Worm (Caenorhabditis elegans) whole organism, late embryonic: ENCODE data around the gene ZC317.6.
"Not testable (repeated sequence)": the region's sequence is repeated elsewhere in the genome, so short reads cannot be mapped to it uniquely, and the experiment has no call there.

Source experiments
- C38D4.7 ChIP-seq: fragments of 200-800 bp; sonication (Bioruptor generic); optimal IDR thresholded peaks from 2 replicates; lab custom pipeline; 2018; ENCODE audit warnings: mild to moderate bottlenecking, missing genetic modification characterization, moderate library complexity, missing compliant biosample characterization
- K02D7.2 ChIP-seq: sonication (generic microtip); optimal IDR thresholded peaks from 2 replicates; lab custom pipeline; 2017; ENCODE audit warnings: mild to moderate bottlenecking, missing genetic modification characterization, missing compliant biosample characterization
- K09A11.1 ChIP-seq: sonication (generic microtip); optimal IDR thresholded peaks from 2 replicates; lab custom pipeline; 2017; ENCODE audit warnings: antibody characterized with exemption, mild to moderate bottlenecking, missing genetic modification characterization, missing compliant biosample characterization; ENCODE audit not compliant: insufficient read depth
- Y22D7AL.16 ChIP-seq: sonication (generic microtip); optimal IDR thresholded peaks from 2 replicates; lab custom pipeline; 2016; ENCODE audit warnings: missing genetic modification characterization, missing compliant biosample characterization
- ahr-1 ChIP-seq: sonication (generic microtip); optimal IDR thresholded peaks from 2 replicates; lab custom pipeline; 2016; ENCODE audit warnings: missing genetic modification characterization, missing compliant biosample characterization
- ama-1 ChIP-seq: fragments of 150-350 bp; optimal IDR thresholded peaks from 2 replicates; lab custom pipeline; 2014
- ceh-22 ChIP-seq: sonication (generic microtip); optimal IDR thresholded peaks from 2 replicates; lab custom pipeline; 2017; ENCODE audit warnings: missing biosample characterization, missing genetic modification characterization
- ceh-24 ChIP-seq: sonication (generic microtip); optimal IDR thresholded peaks from 2 replicates; lab custom pipeline; 2016; ENCODE audit warnings: mild to moderate bottlenecking, missing genetic modification characterization, missing compliant biosample characterization
- ceh-31 ChIP-seq: sonication (generic microtip); optimal IDR thresholded peaks from 2 replicates; lab custom pipeline; 2016; ENCODE audit warnings: missing genetic modification characterization, missing compliant biosample characterization
- ceh-45 ChIP-seq: fragments of 200-800 bp; sonication (Bioruptor generic); IDR thresholded peaks from 2 replicates; pipeline ENCODE4 v1.3.6; 2022; ENCODE audit warnings: missing genetic modification reagents, missing genetic modification characterization, missing compliant biosample characterization
- ceh-48 ChIP-seq: sonication (generic microtip); optimal IDR thresholded peaks from 2 replicates; lab custom pipeline; 2016; ENCODE audit warnings: missing genetic modification characterization, inconsistent platforms, missing compliant biosample characterization
- ceh-9 ChIP-seq: sonication (generic microtip); optimal IDR thresholded peaks from 2 replicates; lab custom pipeline; 2016; ENCODE audit warnings: mild to moderate bottlenecking, missing genetic modification characterization, inconsistent platforms, missing compliant biosample characterization
- elt-2 ChIP-seq: sonication (generic microtip); optimal IDR thresholded peaks from 2 replicates; lab custom pipeline; 2016; ENCODE audit warnings: missing genetic modification reagents, missing genetic modification characterization, missing compliant biosample characterization
- elt-4 ChIP-seq: sonication (generic microtip); optimal IDR thresholded peaks from 2 replicates; lab custom pipeline; 2016; ENCODE audit warnings: missing genetic modification characterization, missing compliant biosample characterization
- ets-4 ChIP-seq: sonication (generic microtip); optimal IDR thresholded peaks from 2 replicates; lab custom pipeline; 2016; ENCODE audit warnings: missing genetic modification characterization, missing compliant biosample characterization
- eyg-1 ChIP-seq: sonication (generic microtip); optimal IDR thresholded peaks from 2 replicates; lab custom pipeline; 2016; ENCODE audit warnings: missing genotype, missing genetic modification characterization, missing compliant biosample characterization
- fkh-10 ChIP-seq: fragments of 150-350 bp; optimal IDR thresholded peaks from 2 replicates; lab custom pipeline; 2014; ENCODE audit warnings: missing biosample characterization, missing genetic modification reagents, missing genetic modification characterization
- fkh-6 ChIP-seq: sonication (generic microtip); optimal IDR thresholded peaks from 2 replicates; lab custom pipeline; 2016; ENCODE audit warnings: missing genetic modification characterization, missing compliant biosample characterization
- gmeb-2 ChIP-seq: sonication (generic microtip); optimal IDR thresholded peaks from 2 replicates; lab custom pipeline; 2016; ENCODE audit warnings: missing genetic modification characterization, inconsistent platforms, missing compliant biosample characterization
- hlh-13 ChIP-seq: fragments of 200-800 bp; sonication (Bioruptor generic); optimal IDR thresholded peaks from 2 replicates; lab custom pipeline; 2018; ENCODE audit warnings: mild to moderate bottlenecking, missing genetic modification characterization, missing compliant biosample characterization
- hlh-15 ChIP-seq: sonication (generic microtip); optimal IDR thresholded peaks from 2 replicates; lab custom pipeline; 2016; ENCODE audit warnings: missing genetic modification characterization, missing compliant biosample characterization
- hlh-8 ChIP-seq: sonication (generic microtip); optimal IDR thresholded peaks from 2 replicates; lab custom pipeline; 2016; ENCODE audit warnings: missing genotype, missing genetic modification characterization, missing compliant biosample characterization
- lim-6 ChIP-seq: sonication (generic microtip); optimal IDR thresholded peaks from 2 replicates; lab custom pipeline; 2016; ENCODE audit warnings: missing genetic modification characterization, missing compliant biosample characterization
- mec-3 ChIP-seq: sonication (generic microtip); optimal IDR thresholded peaks from 2 replicates; lab custom pipeline; 2016; ENCODE audit warnings: borderline replicate concordance, missing genetic modification characterization, missing compliant biosample characterization
- nhr-11 ChIP-seq: fragments of 150-350 bp; optimal IDR thresholded peaks from 2 replicates; lab custom pipeline; 2014; ENCODE audit warnings: missing biosample characterization, missing genetic modification characterization
- nhr-232 ChIP-seq: sonication (generic microtip); optimal IDR thresholded peaks from 2 replicates; lab custom pipeline; 2016; ENCODE audit warnings: missing genetic modification characterization, missing compliant biosample characterization
- pag-3 ChIP-seq: sonication (generic microtip); optimal IDR thresholded peaks from 2 replicates; lab custom pipeline; 2016; ENCODE audit warnings: missing compliant biosample characterization, missing genetic modification characterization, borderline replicate concordance
- pax-1 ChIP-seq: fragments of 150-350 bp; optimal IDR thresholded peaks from 2 replicates; lab custom pipeline; 2014; ENCODE audit warnings: missing biosample characterization, missing genetic modification characterization
- pros-1 ChIP-seq: fragments of 150-350 bp; optimal IDR thresholded peaks from 2 replicates; lab custom pipeline; 2014; ENCODE audit warnings: missing biosample characterization, missing genetic modification reagents, missing genetic modification characterization
- ref-2 ChIP-seq: sonication (generic microtip); optimal IDR thresholded peaks from 2 replicates; lab custom pipeline; 2016; ENCODE audit warnings: missing genetic modification characterization, missing compliant biosample characterization
- rnt-1 ChIP-seq: sonication (generic microtip); optimal IDR thresholded peaks from 2 replicates; lab custom pipeline; 2016; ENCODE audit warnings: missing genetic modification characterization, missing compliant biosample characterization
- sdc-2 ChIP-seq: sonication (generic microtip); optimal IDR thresholded peaks from 2 replicates; lab custom pipeline; 2016; ENCODE audit warnings: missing genotype, missing genetic modification characterization, missing compliant biosample characterization
- syd-9 ChIP-seq: sonication (generic microtip); optimal IDR thresholded peaks from 2 replicates; lab custom pipeline; 2016; ENCODE audit warnings: mild to moderate bottlenecking, missing genetic modification characterization, moderate library complexity, missing compliant biosample characterization
- unc-3 ChIP-seq, 2 experiments: fragments of 200-800 bp in 1 of 2; sonication (Bioruptor generic) in 1 of 2; sonication (generic microtip) in 1 of 2; conservative IDR thresholded peaks in 1 of 2; optimal IDR thresholded peaks in 1 of 2; 2 replicates each; pipeline versions ENCODE4 v1.3.6 to Lab custom; 2016 to 2022; ENCODE audit warnings: missing compliant biosample characterization in 2 of 2, missing genetic modification characterization in 2 of 2, missing genetic modification reagents in 1 of 2
- unc-42 ChIP-seq: sonication (generic microtip); optimal IDR thresholded peaks from 2 replicates; lab custom pipeline; 2016; ENCODE audit warnings: missing genotype, missing genetic modification characterization, missing compliant biosample characterization
- unc-55 ChIP-seq: sonication (generic microtip); optimal IDR thresholded peaks from 2 replicates; lab custom pipeline; 2017; ENCODE audit warnings: missing biosample characterization, missing genetic modification reagents, missing genetic modification characterization
- unc-86 ChIP-seq: sonication (generic microtip); optimal IDR thresholded peaks from 2 replicates; lab custom pipeline; 2016; ENCODE audit warnings: missing genetic modification characterization, missing compliant biosample characterization
- zip-5 ChIP-seq: sonication (generic microtip); optimal IDR thresholded peaks from 2 replicates; lab custom pipeline; 2016; ENCODE audit warnings: missing genetic modification characterization, missing compliant biosample characterization

Gene ZC317.6

DNA sequence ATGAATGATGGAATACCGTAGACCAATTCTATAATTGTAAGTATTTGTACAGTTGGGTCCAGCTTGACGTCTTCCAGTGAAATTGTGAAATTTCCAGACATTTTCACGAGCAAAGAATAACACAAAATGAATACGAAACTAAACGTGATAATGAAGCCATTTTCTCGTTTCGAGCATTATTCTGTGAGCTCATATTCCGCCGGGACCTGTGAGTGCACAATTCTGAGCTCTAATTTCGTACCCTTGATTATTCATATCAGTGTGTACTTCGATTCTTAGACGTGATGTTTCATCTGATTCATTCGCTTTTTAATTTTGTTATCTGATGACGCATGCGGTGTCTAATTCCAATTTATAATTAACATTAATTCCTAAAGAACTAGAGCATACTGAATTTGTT is 13.9 kb upstream of the ZC317.6 start, which contains the start of gene srg-66:
Gene srg-66 (minus strand): TSS at position 101 of the 400 bp plus-strand sequence.
- no peak for TF ChIP-seq hlh-15 (tag; lab: Kevin White, UChicago)
- no peak for TF ChIP-seq elt-4 (tag; lab: Kevin White, UChicago)
- TF ChIP-seq rnt-1 (tag; lab: Kevin White, UChicago), result no peak
- no peak for TF ChIP-seq fkh-10 (GFP tag; lab: Kevin White, UChicago)
- no peak for TF ChIP-seq ceh-48
- TF ChIP-seq unc-86 (tag; lab: Kevin White, UChicago), result no peak
- no peak for TF ChIP-seq ceh-31 (tag; lab: Kevin White, UChicago)
- TF ChIP-seq C38D4.7 (GFP tag; lab: Kevin White, UChicago), result no peak

- TF ChIP-seq K02D7.2 (tag; lab: Kevin White, UChicago) (no peak), lim-6 (no peak), ceh-48 (peak; percentile 29), elt-4 (tag; lab: Kevin White, UChicago) (no peak)
Observed at ce11 chrV:5477719-5478118, 9.3 kb upstream of the ZC317.6 start.

DNA sequence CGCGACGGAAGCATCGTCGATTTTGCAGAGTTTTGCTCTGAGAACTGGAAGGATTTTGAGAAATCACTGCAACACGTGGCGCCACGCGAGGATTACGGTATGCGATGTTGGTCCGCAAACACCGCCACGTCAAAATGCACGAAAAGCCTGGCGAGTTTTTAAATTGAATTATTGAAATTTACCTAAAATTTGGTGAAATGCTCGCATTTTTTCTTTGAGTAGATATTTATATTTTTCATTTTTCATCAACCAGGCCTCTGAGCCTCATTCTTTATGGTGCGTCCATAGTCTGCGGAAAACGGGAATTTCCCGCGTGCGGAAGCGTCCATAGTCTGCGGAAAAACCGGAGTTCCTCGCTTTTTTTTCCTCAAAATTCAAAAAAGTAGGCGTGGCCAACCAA is 2.5 kb upstream of the ZC317.6 start, which contains the start of gene ZC317.7:
Gene ZC317.7 (minus strand): TSS at position 101 of the 400 bp plus-strand sequence.
- not testable (repeated sequence) for TF ChIP-seq ets-4 (tag; lab: Kevin White, UChicago); ceh-48; ceh-22 (tag; lab: Kevin White, UChicago)
- TF ChIP-seq, all 69 proteins: peak for 0; not testable (repeated sequence) for 69

DNA sequence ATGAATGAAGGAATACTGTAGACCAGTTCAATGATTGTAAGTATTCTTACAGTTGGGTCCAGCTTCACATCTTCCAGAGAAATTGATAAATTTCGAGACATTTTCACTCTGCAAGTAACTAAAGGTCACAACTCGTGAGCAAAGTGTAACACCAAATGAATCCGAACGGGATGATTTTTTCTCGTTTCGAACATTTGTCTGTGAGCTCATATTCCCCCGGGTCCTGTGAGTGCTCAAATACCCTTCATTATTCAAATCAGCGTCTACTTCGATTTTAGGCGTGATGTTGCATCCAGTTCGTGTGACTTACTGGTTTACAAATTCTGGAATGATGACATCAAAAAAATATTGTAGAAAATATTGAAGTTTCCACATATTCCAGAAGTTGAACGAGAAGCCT is 3.1 kb downstream of the ZC317.6 start, which contains the start of gene srg-68:
Gene srg-68 (minus strand): TSS at position 101 of the 400 bp plus-strand sequence.
- TF ChIP-seq nhr-232 (no peak), ceh-45 (GFP tag; lab: Robert Waterston, UW) (no peak), ahr-1 (tag; lab: Kevin White, UChicago) (no peak), syd-9 (no peak), nhr-11 (tag; lab: Kevin White, UChicago) (no peak), pax-1 (tag; lab: Kevin White, UChicago) (no peak), zip-5 (no peak), ceh-24 (tag; lab: Kevin White, UChicago) (no peak), unc-42 (tag; lab: Kevin White, UChicago) (no peak), Y22D7AL.16 (tag; lab: Kevin White, UChicago) (no peak), ama-1 (lab: Kevin White, UChicago) (no peak), gmeb-2 (tag; lab: Kevin White, UChicago) (no peak), unc-3 (GFP tag; conservative IDR thresholded peaks at IDR 0.05; lab: Robert Waterston, UW) (no peak), unc-3 (tag; optimal IDR thresholded peaks at IDR 0.05; lab: Kevin White, UChicago) (no peak), pros-1 (tag; lab: Kevin White, UChicago) (no peak), mec-3 (tag; lab: Kevin White, UChicago) (no peak), fkh-6 (tag; lab: Kevin White, UChicago) (no peak), ref-2 (tag; lab: Kevin White, UChicago) (no peak)

DNA sequence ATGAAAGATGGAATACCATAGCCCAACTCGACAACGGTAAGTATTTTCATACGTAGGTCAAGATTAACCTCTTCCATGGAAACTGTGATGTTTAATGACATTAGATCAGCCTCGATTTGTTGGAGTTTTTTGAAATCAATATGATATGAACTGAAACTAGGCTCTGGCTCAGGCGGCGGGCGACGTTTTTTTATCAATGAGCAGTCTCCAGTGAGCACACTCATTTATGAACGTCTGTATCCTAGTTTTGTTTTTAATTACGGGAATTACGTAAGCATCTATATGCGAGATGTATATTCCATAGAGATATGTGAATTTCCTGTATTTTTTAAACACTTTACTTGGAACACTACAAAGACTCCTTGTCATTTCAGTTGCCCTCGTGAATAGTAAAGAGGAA is 5.5 kb downstream of the ZC317.6 start, which contains the start of gene srg-67:
Gene srg-67 (minus strand): TSS at position 101 of the 400 bp plus-strand sequence.
- no peak for TF ChIP-seq Y22D7AL.16 (tag; lab: Kevin White, UChicago)
- TF ChIP-seq elt-4 (tag; lab: Kevin White, UChicago), result no peak
- TF ChIP-seq sdc-2 (tag; lab: Kevin White, UChicago), result no peak
- TF ChIP-seq ceh-9 (tag; lab: Kevin White, UChicago), result no peak
- no peak for TF ChIP-seq nhr-11 (tag; lab: Kevin White, UChicago)
- TF ChIP-seq hlh-8 (tag; lab: Kevin White, UChicago), result no peak
- TF ChIP-seq elt-2 (tag; lab: Kevin White, UChicago), result no peak
- TF ChIP-seq pag-3 (tag; lab: Kevin White, UChicago), result no peak
- TF ChIP-seq K09A11.1 (tag; lab: Kevin White, UChicago), result no peak
- TF ChIP-seq unc-55 (GFP tag; lab: Kevin White, UChicago), result no peak
- TF ChIP-seq ets-4 (tag; lab: Kevin White, UChicago), result no peak
- no peak for TF ChIP-seq hlh-13
- TF ChIP-seq eyg-1 (tag; lab: Kevin White, UChicago), result no peak
